Fruit fly (Drosophila melanogaster): ENCODE results near the gene Sox21a.

dm6 chr3L:14146386-14146785, 38.5 kb upstream of the Sox21a start:
- TF ChIP-seq CG5204 (GFP tag; optimal IDR thresholded peaks at IDR 0.05) (no peak), CG7045 (GFP tag; optimal IDR thresholded peaks at IDR 0.05) (no peak), ovo (GFP tag; optimal IDR thresholded peaks at IDR 0.05) (no peak), kay (GFP tag; ENCODE audit: borderline replicate concordance) (no peak), CG7101 (tag; optimal IDR thresholded peaks at IDR 0.05) (no peak), Hr96 (GFP tag; optimal IDR thresholded peaks at IDR 0.05) (no peak), pad (GFP tag; optimal IDR thresholded peaks at IDR 0.05) (no peak)
